Worm (Caenorhabditis elegans): ENCODE data around the gene ttr-13.

The ttr-13 gene

DNA sequence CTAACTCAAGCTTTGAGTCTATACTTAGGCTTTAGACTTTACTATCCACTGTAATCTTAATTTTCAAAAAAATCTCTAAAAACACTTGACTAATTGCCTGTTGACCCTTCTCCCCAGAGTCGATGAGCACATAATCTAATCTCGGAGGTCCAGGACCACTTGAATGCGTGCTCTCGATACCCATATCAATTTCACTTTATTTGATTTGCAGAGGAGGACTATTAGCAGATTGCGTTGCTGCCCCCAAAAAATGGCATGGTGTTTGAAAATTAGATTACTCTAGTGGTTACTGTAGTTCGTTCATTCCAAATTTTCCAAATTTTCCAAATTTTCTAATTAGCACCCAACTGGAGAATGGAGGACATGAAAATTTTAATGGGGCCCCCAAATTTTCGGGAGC, 8.7 kb upstream of the ttr-13 start:
- no peak for TF ChIP-seq lsy-2 (tag; optimal IDR thresholded peaks at IDR 0.05)
- TF ChIP-seq elt-3 (tag; optimal IDR thresholded peaks at IDR 0.05), result no peak
- TF ChIP-seq unc-55 (GFP tag; optimal IDR thresholded peaks at IDR 0.05), result no peak
- no peak for TF ChIP-seq ztf-4 (tag; optimal IDR thresholded peaks at IDR 0.05)
- no peak for TF ChIP-seq F13H6.1 (tag; optimal IDR thresholded peaks at IDR 0.05)
- TF ChIP-seq unc-39 (tag; optimal IDR thresholded peaks at IDR 0.05), result no peak
- no peak for TF ChIP-seq nhr-21 (tag; optimal IDR thresholded peaks at IDR 0.05)
- TF ChIP-seq peb-1 (tag; optimal IDR thresholded peaks at IDR 0.05), result no peak
- no peak for TF ChIP-seq ztf-1 (GFP tag; conservative IDR thresholded peaks at IDR 0.05)
- TF ChIP-seq mbf-1 (tag; optimal IDR thresholded peaks at IDR 0.05), result no peak
- TF ChIP-seq elt-1 (tag; optimal IDR thresholded peaks at IDR 0.05), result no peak
- TF ChIP-seq mab-5 (tag; optimal IDR thresholded peaks at IDR 0.05), result no peak
- no peak for TF ChIP-seq skn-1 (tag; optimal IDR thresholded peaks at IDR 0.05)
- no peak for TF ChIP-seq zag-1 (tag; optimal IDR thresholded peaks at IDR 0.05)
- no peak for TF ChIP-seq alr-1 (tag; optimal IDR thresholded peaks at IDR 0.05)
- TF ChIP-seq crh-2 (tag; optimal IDR thresholded peaks at IDR 0.05), result no peak
- TF ChIP-seq sem-4 (tag; optimal IDR thresholded peaks at IDR 0.05), result no peak
- no peak for TF ChIP-seq lin-39 (tag; optimal IDR thresholded peaks at IDR 0.05)

DNA sequence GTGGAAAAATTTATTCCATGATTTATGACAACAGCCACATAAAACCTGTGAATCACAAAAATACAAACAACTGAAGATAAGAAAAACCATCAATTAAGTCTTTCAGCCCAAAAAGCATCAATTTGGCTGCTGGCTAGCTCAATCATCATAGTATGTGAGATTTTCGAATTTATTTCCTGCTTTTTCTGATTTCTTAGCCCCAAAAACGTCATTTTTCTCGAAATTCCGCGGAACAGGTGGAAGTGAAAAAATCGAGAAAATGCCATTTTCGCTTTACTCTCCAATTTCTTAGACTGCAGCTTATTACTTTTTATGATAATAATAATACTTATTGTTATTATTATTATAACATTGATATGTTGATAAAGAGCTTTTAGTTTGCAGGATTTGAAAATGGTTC, 5.1 kb upstream of the ttr-13 start, which contains the start of gene srxa-15:
srxa-15 (plus strand) TSS at position 301 of the 400 bp plus-strand sequence.
- TF ChIP-seq ztf-1 (GFP tag; conservative IDR thresholded peaks at IDR 0.05), result no peak

DNA sequence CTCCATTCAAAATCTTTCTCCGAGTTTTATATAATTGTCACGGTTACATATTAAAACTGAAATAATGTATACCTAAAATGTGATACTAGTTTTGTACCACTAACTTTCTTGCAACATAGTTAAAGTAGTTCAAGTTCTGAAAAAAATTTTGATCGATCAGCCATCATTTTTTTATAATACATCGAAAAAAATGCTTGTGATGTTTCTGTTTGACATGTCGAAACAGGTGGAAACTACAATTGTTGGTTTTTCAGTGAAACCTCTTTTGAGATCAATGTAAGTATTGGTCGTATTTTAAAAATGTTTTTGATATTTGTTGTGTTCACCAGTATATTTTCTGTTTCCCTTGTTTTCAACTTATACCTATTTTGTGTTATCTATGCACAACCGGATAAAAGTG, 2.5 kb upstream of the ttr-13 start, which contains the start of gene srxa-14:
srxa-14 (plus strand) TSS at position 301 of the 400 bp plus-strand sequence.
- no peak for TF ChIP-seq R02D3.7 (tag; optimal IDR thresholded peaks at IDR 0.05)
- TF ChIP-seq crh-2 (tag; optimal IDR thresholded peaks at IDR 0.05), result no peak
- TF ChIP-seq ceh-82 (tag; optimal IDR thresholded peaks at IDR 0.05), result no peak
- TF ChIP-seq nhr-6 (tag; optimal IDR thresholded peaks at IDR 0.05), result no peak
- TF ChIP-seq nhr-11 (tag; optimal IDR thresholded peaks at IDR 0.05), result no peak
- no peak for TF ChIP-seq zag-1 (tag; optimal IDR thresholded peaks at IDR 0.05)
- TF ChIP-seq skn-1 (tag; optimal IDR thresholded peaks at IDR 0.05), result no peak
- no peak for TF ChIP-seq nhr-12 (tag; optimal IDR thresholded peaks at IDR 0.05)
- TF ChIP-seq nhr-237 (tag; optimal IDR thresholded peaks at IDR 0.05), result no peak

DNA sequence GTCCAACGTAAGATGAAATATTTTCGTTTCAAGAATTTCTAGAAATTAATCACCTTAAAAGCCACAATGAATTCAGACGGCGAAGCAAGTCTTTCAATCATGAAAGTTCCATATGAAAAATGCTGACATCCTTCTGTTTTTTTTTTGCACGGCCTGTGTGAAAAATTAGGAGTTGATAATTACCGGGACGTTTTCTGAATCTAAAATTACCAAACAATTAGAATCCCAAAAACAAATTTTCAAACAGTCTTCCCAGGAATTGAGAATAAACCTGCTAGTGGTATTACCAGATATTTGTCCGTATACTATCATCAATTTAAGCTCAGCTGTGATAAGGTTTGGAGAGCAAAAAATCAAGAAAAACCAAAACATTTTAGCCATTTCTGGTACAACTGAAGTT, 1.6 kb upstream of the ttr-13 start, which contains the start of gene Y44A6B.3:
Y44A6B.3 (minus strand) TSS at position 101 of the 400 bp plus-strand sequence.
- TF ChIP-seq blmp-1 (tag; optimal IDR thresholded peaks at IDR 0.05; ENCODE audit: insufficient read depth) (no peak), nhr-23 (tag; optimal IDR thresholded peaks at IDR 0.05) (no peak), mab-5 (tag; optimal IDR thresholded peaks at IDR 0.05) (no peak), nhr-6 (tag; optimal IDR thresholded peaks at IDR 0.05) (no peak), elt-1 (tag; optimal IDR thresholded peaks at IDR 0.05) (no peak), gmeb-1 (tag; optimal IDR thresholded peaks at IDR 0.05) (no peak), nhr-21 (tag; optimal IDR thresholded peaks at IDR 0.05) (no peak), snpc-4 (tag; optimal IDR thresholded peaks at IDR 0.05) (no peak), skn-1 (tag; optimal IDR thresholded peaks at IDR 0.05) (no peak), R02D3.7 (tag; optimal IDR thresholded peaks at IDR 0.05) (no peak), unc-62 (GFP tag; optimal IDR thresholded peaks at IDR 0.05) (no peak), lsy-2 (tag; optimal IDR thresholded peaks at IDR 0.05) (no peak), mdl-1 (tag; optimal IDR thresholded peaks at IDR 0.05) (no peak), lin-39 (tag; optimal IDR thresholded peaks at IDR 0.05) (no peak), dmd-4 (tag; optimal IDR thresholded peaks at IDR 0.05) (no peak), sma-3 (GFP tag; optimal IDR thresholded peaks at IDR 0.05) (no peak)

DNA sequence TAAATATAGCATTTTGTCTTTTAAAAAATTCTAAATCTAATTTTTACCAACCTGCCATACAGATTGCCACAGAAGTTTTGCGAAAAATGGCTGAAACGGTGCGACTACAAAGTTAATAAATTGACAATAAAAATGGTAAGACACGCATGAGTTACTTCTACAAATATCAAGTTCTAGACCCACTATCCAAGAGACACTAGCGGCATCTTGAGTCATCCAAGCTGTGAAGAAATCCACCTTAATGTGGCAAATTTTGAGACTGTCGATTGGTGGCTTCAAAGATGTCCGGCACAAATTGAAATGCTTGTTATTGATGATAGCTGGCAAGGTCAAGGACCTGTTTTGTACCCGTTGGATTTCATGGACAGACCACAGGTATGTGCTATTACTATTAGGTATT, 2.4 kb downstream of the ttr-13 start, which contains the start of gene F46B3.16:
F46B3.16 (plus strand) TSS at position 301 of the 400 bp plus-strand sequence.
- TF ChIP-seq nhr-12 (tag; optimal IDR thresholded peaks at IDR 0.05) (no peak), lsy-2 (tag; optimal IDR thresholded peaks at IDR 0.05) (no peak), sma-3 (GFP tag; optimal IDR thresholded peaks at IDR 0.05) (no peak), peb-1 (tag; optimal IDR thresholded peaks at IDR 0.05) (no peak)

DNA sequence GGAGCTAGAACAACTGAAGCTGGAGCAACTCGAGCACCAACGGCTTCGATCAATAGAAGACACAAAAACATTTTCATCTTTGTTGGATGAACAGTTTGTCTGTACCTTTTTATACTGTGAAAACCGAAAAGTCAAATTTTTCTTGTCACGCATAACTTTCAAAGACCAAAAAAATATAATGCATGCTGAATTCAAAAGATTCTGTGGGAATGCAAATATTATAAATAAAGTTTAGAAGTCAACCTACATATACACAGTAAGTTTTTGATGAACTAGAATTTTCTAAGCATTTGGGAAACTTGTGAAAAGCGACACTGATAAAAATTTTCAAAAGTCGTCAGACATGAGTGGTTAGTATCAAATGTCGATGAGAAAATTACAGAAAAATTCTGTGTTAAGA, 3.1 kb downstream of the ttr-13 start, which contains the start of gene F46B3.15:
F46B3.15 (minus strand) TSS at position 101 of the 400 bp plus-strand sequence.
- TF ChIP-seq zag-1 (tag; optimal IDR thresholded peaks at IDR 0.05), result no peak
- TF ChIP-seq nhr-10 (tag; optimal IDR thresholded peaks at IDR 0.05), result no peak
- TF ChIP-seq elt-3 (tag; optimal IDR thresholded peaks at IDR 0.05), result no peak
- TF ChIP-seq elt-1 (tag; optimal IDR thresholded peaks at IDR 0.05), result no peak
- TF ChIP-seq gmeb-1 (tag; optimal IDR thresholded peaks at IDR 0.05), result no peak
- no peak for TF ChIP-seq unc-39 (tag; optimal IDR thresholded peaks at IDR 0.05)
- no peak for TF ChIP-seq Y55F3AM.14 (GFP tag; optimal IDR thresholded peaks at IDR 0.05)
- TF ChIP-seq ztf-4 (tag; optimal IDR thresholded peaks at IDR 0.05), result no peak
- TF ChIP-seq ZK546.5 (tag; optimal IDR thresholded peaks at IDR 0.05), result no peak
- no peak for TF ChIP-seq peb-1 (tag; optimal IDR thresholded peaks at IDR 0.05)
- no peak for TF ChIP-seq nhr-11 (tag; optimal IDR thresholded peaks at IDR 0.05)
- no peak for TF ChIP-seq unc-62 (GFP tag; optimal IDR thresholded peaks at IDR 0.05)
- no peak for TF ChIP-seq lin-11 (tag; optimal IDR thresholded peaks at IDR 0.05)
- TF ChIP-seq nhr-12 (tag; optimal IDR thresholded peaks at IDR 0.05), result no peak
- TF ChIP-seq F13H6.1 (tag; optimal IDR thresholded peaks at IDR 0.05), result no peak
